Worm (Caenorhabditis elegans) whole organism, young adult: ENCODE data around the gene atln-1.
"Not testable (repeated sequence)": the region's sequence is repeated elsewhere in the genome, so short reads cannot be mapped to it uniquely, and the experiment has no call there.

Experiments
- B0019.2 ChIP-seq: fragments of 200-800 bp; sonication (Bioruptor generic); conservative IDR thresholded peaks from 2 replicates; pipeline ENCODE4 v1.3.6; 2022; ENCODE audit warnings: missing genetic modification reagents, missing genetic modification characterization, missing compliant biosample characterization
- D2030.7 ChIP-seq: fragments of 200-800 bp; sonication (Bioruptor generic); IDR thresholded peaks from 2 replicates; pipeline ENCODE4 v1.3.6; 2022; ENCODE audit warnings: missing genetic modification reagents, missing genetic modification characterization, missing compliant biosample characterization
- F33H1.4 ChIP-seq: fragments of 200-800 bp; sonication (Bioruptor generic); IDR thresholded peaks from 2 replicates; pipeline ENCODE4 v1.3.6; 2022; ENCODE audit warnings: missing genetic modification reagents, missing genetic modification characterization, missing compliant biosample characterization
- F39B2.1 ChIP-seq: fragments of 200-800 bp; sonication (Bioruptor generic); IDR thresholded peaks from 2 replicates; pipeline ENCODE4 v1.3.6; 2022; ENCODE audit warnings: missing genetic modification reagents, missing genetic modification characterization, missing compliant biosample characterization
- Y53F4B.3 ChIP-seq: fragments of 200-800 bp; sonication (Bioruptor generic); IDR thresholded peaks from 2 replicates; pipeline ENCODE4 v1.3.6; 2022; ENCODE audit warnings: missing genetic modification reagents, missing genetic modification characterization, missing compliant biosample characterization
- Y53G8AR.9 ChIP-seq: fragments of 200-800 bp; sonication (Bioruptor generic); conservative IDR thresholded peaks from 2 replicates; pipeline ENCODE4 v1.3.6; 2022; ENCODE audit warnings: missing genetic modification reagents, missing genetic modification characterization, missing compliant biosample characterization
- Y56A3A.18 ChIP-seq: fragments of 200-800 bp; sonication (Bioruptor generic); IDR thresholded peaks from 2 replicates; pipeline ENCODE4 v1.3.6; 2022; ENCODE audit warnings: missing genetic modification reagents, missing genetic modification characterization, missing compliant biosample characterization
- Y79H2A.3 ChIP-seq: fragments of 200-800 bp; sonication (Bioruptor generic); conservative IDR thresholded peaks from 2 replicates; pipeline ENCODE4 v1.3.6; 2022; ENCODE audit warnings: missing genetic modification reagents, missing genetic modification characterization, missing compliant biosample characterization
- Y95B8A.8 ChIP-seq: fragments of 200-800 bp; sonication (Bioruptor generic); IDR thresholded peaks from 2 replicates; pipeline ENCODE4 v1.3.6; 2022; ENCODE audit warnings: missing genetic modification reagents, missing genetic modification characterization, missing compliant biosample characterization
- attf-3 ChIP-seq: fragments of 200-800 bp; sonication (Bioruptor generic); conservative IDR thresholded peaks from 2 replicates; pipeline ENCODE4 v1.3.6; 2022; ENCODE audit warnings: missing genetic modification reagents, missing genetic modification characterization, missing compliant biosample characterization
- attf-6 ChIP-seq: fragments of 200-800 bp; sonication (Bioruptor generic); IDR thresholded peaks from 2 replicates; pipeline ENCODE4 v1.3.6; 2022; ENCODE audit warnings: missing genetic modification reagents, missing genetic modification characterization, missing compliant biosample characterization
- bed-1 ChIP-seq: fragments of 200-800 bp; sonication (Bioruptor generic); IDR thresholded peaks from 2 replicates; pipeline ENCODE4 v1.3.6; 2022; ENCODE audit warnings: missing genetic modification reagents, missing genetic modification characterization, missing compliant biosample characterization
- cebp-1 ChIP-seq, 2 experiments: fragments of 200-800 bp in 1 of 2; sonication (Bioruptor generic) in 1 of 2; sonication (generic microtip) in 1 of 2; IDR thresholded peaks in 1 of 2; optimal IDR thresholded peaks in 1 of 2; 2 replicates each; pipeline versions ENCODE4 v1.3.6 to Lab custom; 2017 to 2022; ENCODE audit warnings: missing compliant biosample characterization in 2 of 2, missing genetic modification characterization in 2 of 2, mild to moderate bottlenecking in 1 of 2, missing genetic modification reagents in 1 of 2, moderate library complexity in 1 of 2
- cebp-2 ChIP-seq: fragments of 200-800 bp; sonication (Bioruptor generic); IDR thresholded peaks from 2 replicates; pipeline ENCODE4 v1.3.6; 2022; ENCODE audit warnings: missing genetic modification characterization, missing compliant biosample characterization
- ceh-100 ChIP-seq: fragments of 200-800 bp; sonication (Bioruptor generic); IDR thresholded peaks from 2 replicates; pipeline ENCODE4 v1.3.6; 2022; ENCODE audit warnings: missing genetic modification reagents, missing genetic modification characterization, missing compliant biosample characterization
- ceh-40 ChIP-seq: fragments of 200-800 bp; sonication (Bioruptor generic); IDR thresholded peaks from 2 replicates; pipeline ENCODE4 v1.3.6; 2022; ENCODE audit warnings: missing genetic modification characterization, missing compliant biosample characterization
- ceh-91 ChIP-seq: fragments of 200-800 bp; sonication (Bioruptor generic); IDR thresholded peaks from 2 replicates; pipeline ENCODE4 v1.3.6; 2022; ENCODE audit warnings: missing genetic modification reagents, missing genetic modification characterization, missing compliant biosample characterization
- dox-1 ChIP-seq: fragments of 200-800 bp; sonication (Bioruptor generic); IDR thresholded peaks from 2 replicates; pipeline ENCODE4 v1.3.6; 2022; ENCODE audit warnings: missing genetic modification reagents, missing genetic modification characterization, missing compliant biosample characterization
- egrh-3 ChIP-seq: fragments of 200-800 bp; sonication (Bioruptor generic); IDR thresholded peaks from 2 replicates; pipeline ENCODE4 v1.3.6; 2022; ENCODE audit warnings: missing genetic modification reagents, missing genetic modification characterization, missing compliant biosample characterization
- ekl-4 ChIP-seq: fragments of 200-800 bp; sonication (Bioruptor generic); IDR thresholded peaks from 2 replicates; pipeline ENCODE4 v1.3.6; 2022; ENCODE audit warnings: missing genetic modification reagents, missing genetic modification characterization, missing compliant biosample characterization
- gei-17 ChIP-seq: fragments of 200-800 bp; sonication (Bioruptor generic); optimal IDR thresholded peaks from 2 replicates; lab custom pipeline; 2018; ENCODE audit warnings: mild to moderate bottlenecking, missing genetic modification characterization, missing compliant biosample characterization
- hmg-1.2 ChIP-seq: fragments of 200-800 bp; sonication (Bioruptor generic); IDR thresholded peaks from 2 replicates; pipeline ENCODE4 v1.3.6; 2022; ENCODE audit warnings: missing genetic modification reagents, missing genetic modification characterization, missing compliant biosample characterization
- hsf-1 ChIP-seq: fragments of 200-800 bp; sonication (Bioruptor generic); IDR thresholded peaks from 2 replicates; pipeline ENCODE4 v1.3.6; 2022; ENCODE audit warnings: missing genetic modification reagents, missing genetic modification characterization, missing compliant biosample characterization
- lag-1 ChIP-seq: fragments of 200-800 bp; sonication (Bioruptor generic); IDR thresholded peaks from 2 replicates; pipeline ENCODE4 v1.3.6; 2022; ENCODE audit warnings: missing genetic modification reagents, missing genetic modification characterization, missing compliant biosample characterization
- let-526 ChIP-seq: fragments of 200-800 bp; sonication (Bioruptor generic); IDR thresholded peaks from 2 replicates; pipeline ENCODE4 v1.3.6; 2022; ENCODE audit warnings: missing genetic modification reagents, missing genetic modification characterization, missing compliant biosample characterization
- lin-26 ChIP-seq: fragments of 200-800 bp; sonication (Bioruptor generic); IDR thresholded peaks from 2 replicates; pipeline ENCODE4 v1.3.6; 2022; ENCODE audit warnings: missing genetic modification reagents, missing genetic modification characterization, missing compliant biosample characterization
- lir-1 ChIP-seq: fragments of 200-800 bp; sonication (Bioruptor generic); conservative IDR thresholded peaks from 2 replicates; pipeline ENCODE4 v1.3.6; 2022; ENCODE audit warnings: missing genetic modification reagents, missing genetic modification characterization, missing compliant biosample characterization
- madf-10 ChIP-seq: sonication (generic microtip); optimal IDR thresholded peaks from 2 replicates; lab custom pipeline; 2016; ENCODE audit warnings: mild to moderate bottlenecking, missing genetic modification characterization, missing compliant biosample characterization
- madf-3 ChIP-seq: fragments of 200-800 bp; sonication (Bioruptor generic); IDR thresholded peaks from 2 replicates; pipeline ENCODE4 v1.3.6; 2022; ENCODE audit warnings: missing genetic modification reagents, missing genetic modification characterization, missing compliant biosample characterization
- madf-6 ChIP-seq: fragments of 200-800 bp; sonication (Bioruptor generic); IDR thresholded peaks from 2 replicates; pipeline ENCODE4 v1.3.6; 2022; ENCODE audit warnings: missing genetic modification reagents, missing genetic modification characterization, missing compliant biosample characterization
- madf-8 ChIP-seq: fragments of 200-800 bp; sonication (Bioruptor generic); conservative IDR thresholded peaks from 2 replicates; pipeline ENCODE4 v1.3.6; 2022; ENCODE audit warnings: missing genetic modification reagents, missing genetic modification characterization, missing compliant biosample characterization
- mcd-1 ChIP-seq: fragments of 200-800 bp; sonication (Bioruptor generic); IDR thresholded peaks from 2 replicates; pipeline ENCODE4 v1.3.6; 2022; ENCODE audit warnings: missing genetic modification reagents, missing genetic modification characterization, missing compliant biosample characterization
- mes-4 ChIP-seq: sonication (generic microtip); optimal IDR thresholded peaks from 2 replicates; lab custom pipeline; 2016; ENCODE audit warnings: missing genotype, missing genetic modification characterization, missing compliant biosample characterization
- nfyb-1 ChIP-seq: fragments of 200-800 bp; sonication (Bioruptor generic); IDR thresholded peaks from 2 replicates; pipeline ENCODE4 v1.3.6; 2022; ENCODE audit warnings: missing genetic modification reagents, missing genetic modification characterization, missing compliant biosample characterization
- nhr-120 ChIP-seq: fragments of 200-800 bp; sonication (Bioruptor generic); IDR thresholded peaks from 2 replicates; pipeline ENCODE4 v1.3.6; 2022; ENCODE audit warnings: missing genetic modification characterization, missing compliant biosample characterization
- pbrm-1 ChIP-seq: fragments of 200-800 bp; sonication (Bioruptor generic); IDR thresholded peaks from 2 replicates; pipeline ENCODE4 v1.3.6; 2022; ENCODE audit warnings: missing genetic modification reagents, missing genetic modification characterization, missing compliant biosample characterization
- rcor-1 ChIP-seq: fragments of 200-800 bp; sonication (Bioruptor generic); IDR thresholded peaks from 2 replicates; pipeline ENCODE4 v1.3.6; 2022; ENCODE audit warnings: missing genetic modification reagents, missing genetic modification characterization, missing compliant biosample characterization
- rpc-1 ChIP-seq, 2 experiments: fragments of 150-350 bp in 1 of 2; sonication (generic microtip) in 1 of 2; optimal IDR thresholded peaks; 2 replicates each; lab custom pipeline; 2014 to 2018; ENCODE audit warnings: missing biosample characterization in 1 of 2, missing genetic modification characterization in 1 of 2, missing genetic modification reagents in 1 of 2, missing genotype in 1 of 2
- sptf-2 ChIP-seq: fragments of 200-800 bp; sonication (Bioruptor generic); optimal IDR thresholded peaks from 2 replicates; lab custom pipeline; 2018; ENCODE audit warnings: mild to moderate bottlenecking, missing genetic modification characterization, missing compliant biosample characterization
- tbp1 ChIP-seq: fragments of 200-800 bp; sonication (Bioruptor generic); optimal IDR thresholded peaks from 2 replicates; lab custom pipeline; 2018; ENCODE audit warnings: mild to moderate bottlenecking, missing genetic modification characterization, missing compliant biosample characterization
- xnd-1 ChIP-seq: sonication (generic microtip); optimal IDR thresholded peaks from 2 replicates; lab custom pipeline; 2016; ENCODE audit warnings: missing genotype, missing genetic modification reagents, missing genetic modification characterization, missing compliant biosample characterization
- ztf-28 ChIP-seq: fragments of 200-800 bp; sonication (Bioruptor generic); IDR thresholded peaks from 2 replicates; pipeline ENCODE4 v1.3.6; 2022; ENCODE audit warnings: missing genetic modification reagents, missing genetic modification characterization, missing compliant biosample characterization

The atln-1 gene

DNA sequence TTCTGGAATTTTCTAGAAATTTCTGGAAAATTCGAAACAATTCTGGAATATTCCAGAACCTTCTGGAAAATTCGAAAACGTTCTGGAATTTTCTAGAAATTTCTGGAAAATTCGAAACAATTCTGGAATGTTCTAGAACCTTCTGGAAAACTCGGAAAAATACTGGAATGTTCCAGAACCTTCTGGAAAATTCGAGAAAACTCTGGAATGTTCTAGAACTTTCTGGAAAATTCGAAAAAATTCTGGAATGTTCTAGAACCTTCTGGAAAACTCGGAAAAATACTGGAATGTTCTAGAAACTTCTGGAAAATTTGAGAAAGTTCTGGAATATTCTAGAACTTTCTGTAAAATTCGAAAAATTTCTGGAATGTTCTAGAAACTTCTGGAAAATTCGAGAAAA is 32.4 kb upstream of the atln-1 start:
- TF ChIP-seq Y56A3A.18 (GFP tag; lab: Robert Waterston, UW) (peak; percentile 59; the same call in 1 of the 2 replicates), attf-6 (peak; percentile 84), rpc-1 (optimal IDR thresholded peaks at IDR 0.05; lab: Kevin White, UChicago) (peak; percentile 32), madf-6 (peak; percentile 66), attf-3 (GFP tag; lab: Robert Waterston, UW) (peak; percentile 55; the same call in 1 of the 2 replicates), hsf-1 (GFP tag; lab: Robert Waterston, UW) (peak; percentile 99), ztf-28 (peak; percentile 8; the same call in 1 of the 2 replicates), Y53F4B.3 (GFP tag; lab: Robert Waterston, UW) (peak; percentile 79; the same call in 1 of the 2 replicates), let-526 (GFP tag; lab: Robert Waterston, UW) (0 out of 2 replicates have a peak, but pooled peaks have one; percentile 29), lin-26 (GFP tag; lab: Robert Waterston, UW) (peak; percentile 73), F39B2.1 (GFP tag; lab: Robert Waterston, UW) (peak; percentile 73; the same call in 1 of the 2 replicates), F33H1.4 (peak; percentile 30; the same call in 1 of the 2 replicates), pbrm-1 (GFP tag; lab: Robert Waterston, UW) (peak; percentile 82), dox-1 (GFP tag; lab: Robert Waterston, UW) (peak; percentile 95), rcor-1 (GFP tag; lab: Robert Waterston, UW) (peak; percentile 80), nfyb-1 (GFP tag; lab: Robert Waterston, UW) (peak; percentile 81), Y95B8A.8 (GFP tag; lab: Robert Waterston, UW) (peak; percentile 88), madf-8 (GFP tag; lab: Robert Waterston, UW) (peak; percentile 24; the same call in 1 of the 2 replicates), ceh-100 (peak; percentile 70), madf-3 (GFP tag; lab: Robert Waterston, UW) (peak; percentile 73; the same call in 1 of the 2 replicates), ceh-91 (GFP tag; lab: Robert Waterston, UW) (peak; percentile 68), mcd-1 (GFP tag; lab: Robert Waterston, UW) (peak; percentile 29; the same call in 1 of the 2 replicates), D2030.7 (GFP tag; lab: Robert Waterston, UW) (peak; percentile 84), ekl-4 (GFP tag; lab: Robert Waterston, UW) (peak; percentile 93), egrh-3 (peak; percentile 67), B0019.2 (GFP tag; lab: Robert Waterston, UW) (peak; percentile 74), Y53G8AR.9 (peak; percentile 66; the same call in 1 of the 2 replicates), Y79H2A.3 (peak; percentile 94), ceh-40 (GFP tag; lab: Robert Waterston, UW) (peak; percentile 86), bed-1 (GFP tag; lab: Robert Waterston, UW) (0 out of 2 replicates have a peak, but pooled peaks have one; percentile 46)
- TF ChIP-seq rpc-1 (tag; optimal IDR thresholded peaks at IDR 0.05; lab: Kevin White, UChicago) = not testable (repeated sequence)
- TF ChIP-seq, all 124 proteins: peak for 30; not testable (repeated sequence) for 94

DNA sequence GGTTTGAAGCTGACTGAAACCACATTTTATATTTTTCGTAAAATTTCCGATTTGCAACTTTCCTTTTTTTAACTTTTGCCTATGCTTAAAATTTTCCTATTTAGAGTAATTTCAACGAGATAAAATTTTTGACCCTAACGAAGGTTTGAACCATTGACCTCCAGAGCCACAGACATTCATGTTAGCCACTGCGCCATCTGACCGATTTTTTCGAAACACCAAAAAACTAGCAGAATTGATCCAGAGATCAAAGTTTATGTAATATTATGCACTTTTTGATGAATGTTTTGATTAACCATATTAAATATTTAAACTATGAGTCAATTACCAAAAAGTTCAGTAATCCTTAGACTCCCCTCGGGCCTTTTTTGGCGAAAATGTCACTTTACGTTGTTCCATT is 30.4 kb upstream of the atln-1 start:
- TF ChIP-seq gei-17 (no peak), rpc-1 (optimal IDR thresholded peaks at IDR 0.05; lab: Kevin White, UChicago) (no peak), rpc-1 (tag; optimal IDR thresholded peaks at IDR 0.05; lab: Kevin White, UChicago) (peak; percentile 39), tbp1 (GFP tag; lab: Kevin White, UChicago) (peak; percentile 56)
- TF ChIP-seq, all 124 proteins: peak for 2

DNA sequence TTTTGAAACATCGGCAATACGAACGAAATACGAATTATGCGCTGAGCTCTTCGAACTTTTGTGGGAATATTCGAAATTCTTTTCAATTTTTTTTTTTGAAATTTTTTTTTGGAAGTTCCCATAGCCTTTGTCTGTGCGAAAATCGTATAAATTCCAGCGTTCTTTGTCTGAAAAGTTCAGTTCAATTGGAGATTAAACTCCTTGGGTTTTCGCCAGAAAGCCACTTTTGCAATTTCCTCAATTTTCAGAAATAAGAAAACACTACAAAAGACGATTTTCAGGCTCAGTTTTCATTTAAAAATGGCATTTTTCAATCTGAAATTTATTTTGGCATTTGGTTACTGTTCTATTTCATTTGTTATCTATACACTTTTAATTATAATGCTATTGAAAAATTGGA is 29.3 kb upstream of the atln-1 start, which contains the start of gene Y54G2A.38:
TSS of gene Y54G2A.38 (plus strand) at position 301 of the 400 bp plus-strand sequence.
- TF ChIP-seq madf-10 (tag; lab: Kevin White, UChicago) (no peak), nhr-120 (no peak), lag-1 (GFP tag; lab: Robert Waterston, UW) (no peak), mes-4 (tag; lab: Kevin White, UChicago) (no peak), xnd-1 (tag; lab: Kevin White, UChicago) (no peak), ekl-4 (GFP tag; lab: Robert Waterston, UW) (no peak), sptf-2 (GFP tag; lab: Kevin White, UChicago) (no peak), hmg-1.2 (GFP tag; lab: Robert Waterston, UW) (no peak), cebp-2 (GFP tag; lab: Robert Waterston, UW) (no peak), egrh-3 (no peak), lir-1 (no peak), cebp-1 (GFP tag; IDR thresholded peaks at IDR 0.05; lab: Robert Waterston, UW) (no peak), cebp-1 (tag; optimal IDR thresholded peaks at IDR 0.05; lab: Kevin White, UChicago) (no peak)
- TF ChIP-seq, all 124 proteins: peak for 0
